Worm (Caenorhabditis elegans): ENCODE results near the gene tut-1.

ce11 chrIV:71266-71665 lies 50.2 kb downstream of the tut-1 start:
- TF ChIP-seq dao-5 (tag; optimal IDR thresholded peaks at IDR 0.05) (no peak), W03F9.2 (tag; optimal IDR thresholded peaks at IDR 0.05) (no peak)
